Worm (Caenorhabditis elegans) whole organism, midembryonic: Measurements from ENCODE around the gene srr-3.

ENCODE experiments used
- klf-2 ChIP-seq: fragments of 200-800 bp; sonication (Bioruptor generic); conservative IDR thresholded peaks from 2 replicates; pipeline ENCODE4 v1.3.6; 2022; ENCODE audit warnings: missing genetic modification reagents, missing genetic modification characterization, missing compliant biosample characterization
- tab-1 ChIP-seq: fragments of 200-800 bp; sonication (Bioruptor generic); IDR thresholded peaks from 2 replicates; pipeline ENCODE4 v1.3.6; 2022; ENCODE audit warnings: missing genetic modification characterization, missing compliant biosample characterization

DNA sequence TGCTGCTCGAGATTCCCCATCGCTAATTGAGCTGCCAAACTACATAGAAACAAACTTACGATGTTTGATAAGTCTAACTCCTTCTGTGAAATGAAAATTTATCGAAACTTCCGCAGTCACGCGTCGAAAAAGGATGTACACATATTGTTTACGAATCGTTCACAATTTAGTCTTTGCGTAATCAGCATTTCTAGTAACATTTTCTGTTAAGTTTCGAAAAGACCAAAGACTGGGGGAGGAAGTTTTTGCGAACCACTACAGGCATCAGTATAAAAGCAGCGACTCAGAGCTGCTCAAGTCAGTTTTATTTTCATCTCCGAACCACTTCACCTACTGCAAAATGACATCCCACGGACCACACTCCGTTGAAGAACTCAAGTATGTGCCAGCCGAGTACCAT lies 20.4 kb downstream of the srr-3 start, which contains the start of gene sqst-4:
- TF ChIP-seq klf-2 (GFP tag; lab: Robert Waterston, UW) (no peak), tab-1 (no peak)
